Worm (Caenorhabditis elegans) whole organism, young adult: ENCODE data around the gene set-3.

Source experiments
- B0336.3 ChIP-seq: fragments of 200-800 bp; sonication (Bioruptor generic); IDR thresholded peaks from 2 replicates; pipeline ENCODE4 v1.3.6; 2022; ENCODE audit warnings: missing genetic modification characterization, missing compliant biosample characterization
- F52B5.7 ChIP-seq: sonication (generic microtip); optimal IDR thresholded peaks from 2 replicates; lab custom pipeline; 2016; ENCODE audit warnings: mild to moderate bottlenecking, missing genetic modification characterization, missing compliant biosample characterization
- T26A5.8 ChIP-seq: sonication (generic microtip); optimal IDR thresholded peaks from 2 replicates; lab custom pipeline; 2016; ENCODE audit warnings: missing genetic modification characterization, missing compliant biosample characterization
- Y56A3A.18 ChIP-seq: fragments of 200-800 bp; sonication (Bioruptor generic); IDR thresholded peaks from 2 replicates; pipeline ENCODE4 v1.3.6; 2022; ENCODE audit warnings: missing genetic modification reagents, missing genetic modification characterization, missing compliant biosample characterization
- ceh-100 ChIP-seq: fragments of 200-800 bp; sonication (Bioruptor generic); IDR thresholded peaks from 2 replicates; pipeline ENCODE4 v1.3.6; 2022; ENCODE audit warnings: missing genetic modification reagents, missing genetic modification characterization, missing compliant biosample characterization
- egl-44 ChIP-seq: fragments of 200-800 bp; sonication (Bioruptor generic); IDR thresholded peaks from 2 replicates; pipeline ENCODE4 v1.3.6; 2022; ENCODE audit warnings: missing genetic modification reagents, missing genetic modification characterization, missing compliant biosample characterization
- lin-26 ChIP-seq: fragments of 200-800 bp; sonication (Bioruptor generic); IDR thresholded peaks from 2 replicates; pipeline ENCODE4 v1.3.6; 2022; ENCODE audit warnings: missing genetic modification reagents, missing genetic modification characterization, missing compliant biosample characterization
- lin-35 ChIP-seq, 3 experiments: fragments of 150-350 bp in 2 of 3; sonication (generic microtip) in 1 of 3; optimal IDR thresholded peaks; 2 replicates each; lab custom pipeline; 2014 to 2018; ENCODE audit warnings: missing biosample characterization in 3 of 3, missing genetic modification characterization in 3 of 3, missing genetic modification reagents in 3 of 3
- nfya-1 ChIP-seq: sonication (generic microtip); optimal IDR thresholded peaks from 2 replicates; lab custom pipeline; 2017; ENCODE audit warnings: antibody characterized with exemption, missing compliant biosample characterization, missing genetic modification characterization, borderline replicate concordance; ENCODE audit not compliant: insufficient read depth
- pha-4 ChIP-seq: fragments of 150-350 bp; sonication (generic microtip); optimal IDR thresholded peaks from 2 replicates; lab custom pipeline; 2014; ENCODE audit warnings: missing biosample characterization, missing genetic modification reagents, missing genetic modification characterization
- sptf-2 ChIP-seq: fragments of 200-800 bp; sonication (Bioruptor generic); optimal IDR thresholded peaks from 2 replicates; lab custom pipeline; 2018; ENCODE audit warnings: mild to moderate bottlenecking, missing genetic modification characterization, missing compliant biosample characterization
- xnd-1 ChIP-seq: sonication (generic microtip); optimal IDR thresholded peaks from 2 replicates; lab custom pipeline; 2016; ENCODE audit warnings: missing genotype, missing genetic modification reagents, missing genetic modification characterization, missing compliant biosample characterization
- ztf-6 ChIP-seq: fragments of 200-800 bp; sonication (Bioruptor generic); IDR thresholded peaks from 2 replicates; pipeline ENCODE4 v1.3.6; 2022; ENCODE audit warnings: missing genetic modification reagents, missing genetic modification characterization, missing compliant biosample characterization

ce11 chrIII:9658569-9658968, 35.8 kb downstream of the set-3 start:
- TF ChIP-seq Y56A3A.18 (GFP tag; lab: Robert Waterston, UW) = no peak
- no peak for TF ChIP-seq lin-35 (GFP tag; optimal IDR thresholded peaks at IDR 0.05; lab: Kevin White, UChicago)
- no peak for TF ChIP-seq egl-44 (GFP tag; lab: Robert Waterston, UW)
- no peak for TF ChIP-seq xnd-1
- TF ChIP-seq T26A5.8 (tag; lab: Kevin White, UChicago) = no peak
- no peak for TF ChIP-seq sptf-2
- TF ChIP-seq B0336.3 = no peak
- no peak for TF ChIP-seq ztf-6 (GFP tag; lab: Robert Waterston, UW)
- no peak for TF ChIP-seq pha-4
- TF ChIP-seq ceh-100 = no peak
- TF ChIP-seq F52B5.7 (tag; lab: Kevin White, UChicago) = no peak
- TF ChIP-seq nfya-1 = no peak
- TF ChIP-seq lin-26 = no peak
